Worm (Caenorhabditis elegans) whole organism, L3 larva: Measurements from ENCODE around the gene nemp-1.

Experiments
- ZK546.5 ChIP-seq: sonication (generic microtip); optimal IDR thresholded peaks from 2 replicates; lab custom pipeline; 2017; ENCODE audit warnings: missing biosample characterization, missing genetic modification characterization
- aly-2 ChIP-seq: fragments of 150-350 bp; optimal IDR thresholded peaks from 2 replicates; lab custom pipeline; 2014; ENCODE audit warnings: missing biosample characterization, missing genetic modification characterization
- ceh-16 ChIP-seq: sonication (generic microtip); optimal IDR thresholded peaks from 2 replicates; lab custom pipeline; 2017; ENCODE audit warnings: missing biosample characterization, missing genetic modification characterization
- ceh-82 ChIP-seq: fragments of 150-350 bp; optimal IDR thresholded peaks from 2 replicates; lab custom pipeline; 2014; ENCODE audit warnings: missing biosample characterization, missing genetic modification characterization
- daf-12 ChIP-seq: fragments of 150-350 bp; optimal IDR thresholded peaks from 2 replicates; lab custom pipeline; 2014; ENCODE audit warnings: missing biosample characterization, missing genetic modification reagents, missing genetic modification characterization
- elt-1 ChIP-seq: fragments of 150-350 bp; optimal IDR thresholded peaks from 2 replicates; lab custom pipeline; 2014; ENCODE audit warnings: missing biosample characterization, missing genetic modification characterization
- elt-2 ChIP-seq: sonication (generic microtip); optimal IDR thresholded peaks from 2 replicates; lab custom pipeline; 2016; ENCODE audit warnings: missing genetic modification reagents, mild to moderate bottlenecking, missing genetic modification characterization, missing compliant biosample characterization
- elt-3 ChIP-seq, 3 experiments: fragments of 150-350 bp in 1 of 3; sonication (generic microtip) in 2 of 3; optimal IDR thresholded peaks; 2 replicates in 2 of 3; 4 replicates in 1 of 3; lab custom pipeline; 2014 to 2017; ENCODE audit warnings: missing biosample characterization in 3 of 3, missing genetic modification characterization in 3 of 3
- eor-1 ChIP-seq, 2 experiments: fragments of 150-350 bp; optimal IDR thresholded peaks; 2 replicates each; lab custom pipeline; 2014 to 2018; ENCODE audit warnings: missing biosample characterization in 2 of 2, missing genetic modification characterization in 2 of 2
- fkh-10 ChIP-seq: sonication (generic microtip); optimal IDR thresholded peaks from 2 replicates; lab custom pipeline; 2017; ENCODE audit warnings: missing biosample characterization, missing genetic modification reagents, missing genetic modification characterization
- fos-1 ChIP-seq: fragments of 150-350 bp; optimal IDR thresholded peaks from 2 replicates; lab custom pipeline; 2014; ENCODE audit warnings: missing biosample characterization, missing genetic modification characterization
- hmg-11 ChIP-seq: sonication (generic microtip); optimal IDR thresholded peaks from 2 replicates; lab custom pipeline; 2016; ENCODE audit warnings: missing genetic modification characterization, missing compliant biosample characterization
- jun-1 ChIP-seq: fragments of 150-350 bp; optimal IDR thresholded peaks from 2 replicates; lab custom pipeline; 2014; ENCODE audit warnings: missing biosample characterization, missing genetic modification reagents, missing genetic modification characterization
- lin-15B ChIP-seq: fragments of 150-350 bp; optimal IDR thresholded peaks from 2 replicates; lab custom pipeline; 2014; ENCODE audit warnings: missing biosample characterization, missing genetic modification characterization
- lin-39 ChIP-seq: fragments of 150-350 bp; optimal IDR thresholded peaks from 2 replicates; lab custom pipeline; 2018; ENCODE audit warnings: missing biosample characterization, missing genetic modification reagents, missing genetic modification characterization
- lsy-12 ChIP-seq: sonication (generic microtip); optimal IDR thresholded peaks from 2 replicates; lab custom pipeline; 2016; ENCODE audit warnings: mild to moderate bottlenecking, missing genetic modification characterization, missing compliant biosample characterization
- mdl-1 ChIP-seq: fragments of 150-350 bp; optimal IDR thresholded peaks from 2 replicates; lab custom pipeline; 2014; ENCODE audit warnings: missing biosample characterization, missing genetic modification characterization
- nfya-1 ChIP-seq: sonication (generic microtip); optimal IDR thresholded peaks from 2 replicates; lab custom pipeline; 2017; ENCODE audit warnings: missing genetic modification characterization, mild to moderate bottlenecking, missing compliant biosample characterization, antibody characterized with exemption, moderate library complexity; ENCODE audit not compliant: insufficient read depth
- nhr-11 ChIP-seq: fragments of 150-350 bp; optimal IDR thresholded peaks from 2 replicates; lab custom pipeline; 2014; ENCODE audit warnings: missing biosample characterization, missing genetic modification characterization
- nhr-12 ChIP-seq: fragments of 150-350 bp; optimal IDR thresholded peaks from 2 replicates; lab custom pipeline; 2014; ENCODE audit warnings: missing biosample characterization, missing genetic modification characterization
- nhr-23 ChIP-seq: fragments of 150-350 bp; optimal IDR thresholded peaks from 2 replicates; lab custom pipeline; 2014; ENCODE audit warnings: missing biosample characterization, missing genetic modification reagents, missing genetic modification characterization
- nhr-237 ChIP-seq: fragments of 150-350 bp; optimal IDR thresholded peaks from 2 replicates; lab custom pipeline; 2014; ENCODE audit warnings: missing biosample characterization, missing genetic modification characterization
- nhr-25 ChIP-seq: sonication (generic microtip); optimal IDR thresholded peaks from 2 replicates; lab custom pipeline; 2017; ENCODE audit warnings: missing biosample characterization, missing genetic modification characterization
- nhr-28 ChIP-seq: fragments of 150-350 bp; optimal IDR thresholded peaks from 2 replicates; lab custom pipeline; 2014; ENCODE audit warnings: missing biosample characterization, missing genetic modification characterization
- nhr-43 ChIP-seq: sonication (generic microtip); optimal IDR thresholded peaks from 2 replicates; lab custom pipeline; 2016; ENCODE audit warnings: mild to moderate bottlenecking, missing genetic modification characterization, missing compliant biosample characterization; ENCODE audit not compliant: poor library complexity, severe bottlenecking
- nhr-67 ChIP-seq: fragments of 150-350 bp; optimal IDR thresholded peaks from 2 replicates; lab custom pipeline; 2014; ENCODE audit warnings: missing biosample characterization, missing genetic modification characterization
- nhr-76 ChIP-seq: fragments of 150-350 bp; sonication (generic microtip); optimal IDR thresholded peaks from 5 replicates; lab custom pipeline; 2014; ENCODE audit warnings: missing biosample characterization, missing genetic modification characterization
- nhr-77 ChIP-seq: fragments of 150-350 bp; optimal IDR thresholded peaks from 2 replicates; lab custom pipeline; 2014; ENCODE audit warnings: missing biosample characterization, missing genetic modification characterization
- pqm-1 ChIP-seq: fragments of 150-350 bp; optimal IDR thresholded peaks from 2 replicates; lab custom pipeline; 2017; ENCODE audit warnings: missing biosample characterization, missing genetic modification characterization, inconsistent platforms
- sea-2 ChIP-seq: fragments of 150-350 bp; sonication (generic microtip); optimal IDR thresholded peaks from 4 replicates; lab custom pipeline; 2014; ENCODE audit warnings: missing biosample characterization, missing genetic modification reagents, missing genetic modification characterization
- snpc-4 ChIP-seq: fragments of 150-350 bp; optimal IDR thresholded peaks from 2 replicates; lab custom pipeline; 2014; ENCODE audit warnings: missing biosample characterization, missing genetic modification characterization
- tbx-2 ChIP-seq: sonication (generic microtip); optimal IDR thresholded peaks from 2 replicates; lab custom pipeline; 2016; ENCODE audit warnings: mild to moderate bottlenecking, missing genetic modification characterization, missing compliant biosample characterization
- unc-62 ChIP-seq: fragments of 150-350 bp; sonication (generic microtip); optimal IDR thresholded peaks from 4 replicates; lab custom pipeline; 2014; ENCODE audit warnings: missing biosample characterization, missing genetic modification reagents, missing genetic modification characterization
- zag-1 ChIP-seq: fragments of 150-350 bp; optimal IDR thresholded peaks from 2 replicates; lab custom pipeline; 2014; ENCODE audit warnings: missing biosample characterization, missing genetic modification characterization
- ztf-4 ChIP-seq: fragments of 150-350 bp; optimal IDR thresholded peaks from 2 replicates; lab custom pipeline; 2014; ENCODE audit warnings: missing biosample characterization, missing genetic modification characterization

Gene nemp-1

DNA sequence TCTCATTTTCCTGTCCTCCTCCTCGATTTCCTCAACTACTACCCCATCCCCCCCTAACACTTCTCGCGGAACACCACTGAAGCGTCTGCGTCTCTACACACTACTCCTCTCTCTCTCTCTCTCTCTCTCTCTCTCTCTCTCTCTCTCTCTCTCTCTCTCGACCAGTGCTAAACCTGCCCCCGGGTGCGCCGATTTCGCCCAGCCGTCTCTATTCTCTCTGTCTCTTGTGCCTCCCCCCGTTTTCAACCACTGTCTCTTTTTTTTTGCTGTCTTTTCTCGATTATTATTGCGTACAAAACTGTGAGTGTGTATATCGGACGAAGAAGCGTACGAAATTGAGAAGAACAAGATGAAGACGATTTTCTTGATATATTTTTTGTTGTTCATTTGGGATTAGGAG, 39.1 kb upstream of the nemp-1 start (continued):
- TF ChIP-seq nhr-77 (no peak), aly-2 (tag; lab: Kevin White, UChicago) (no peak), lin-39 (tag; lab: Kevin White, UChicago) (peak; percentile 81), pqm-1 (tag; lab: Kevin White, UChicago) (no peak), tbx-2 (tag; lab: Kevin White, UChicago) (no peak), nhr-12 (tag; lab: Kevin White, UChicago) (no peak), ztf-4 (no peak), lin-15B (tag; lab: Kevin White, UChicago) (peak; percentile 32), elt-3 (tag; optimal IDR thresholded peaks at IDR 0.05; lab: Kevin White, UChicago) (no peak)

DNA sequence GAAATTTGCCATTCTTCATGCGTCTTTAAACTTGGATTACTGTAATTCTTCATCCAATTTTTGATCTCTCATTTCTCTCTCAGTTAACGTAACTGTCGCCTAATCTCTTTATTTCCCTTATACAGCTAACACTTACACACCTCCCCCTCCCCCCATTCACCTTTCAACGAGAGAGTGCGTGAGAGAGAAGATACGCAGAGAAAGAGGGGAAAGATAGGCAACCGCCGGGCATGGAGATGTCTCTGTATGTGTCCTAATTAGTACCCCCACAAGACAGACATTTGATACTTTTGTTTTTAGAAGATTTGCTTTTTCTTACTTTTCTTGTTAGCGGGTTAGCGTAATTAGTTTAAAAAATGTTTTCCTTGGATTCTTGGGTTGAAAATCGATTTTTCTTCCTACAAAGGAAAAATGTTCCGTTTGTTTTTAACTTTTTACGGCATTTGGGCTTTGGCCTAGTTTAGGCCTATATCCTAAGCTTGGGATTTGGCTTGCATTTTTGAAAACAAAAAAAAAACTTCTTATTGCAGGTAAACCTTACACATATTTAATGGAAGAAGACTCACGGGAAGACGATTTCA, 37.7 kb upstream of the nemp-1 start, which contains the start of gene affl-2:
Gene affl-2 (plus strand): TSS at position 531 of the 581 bp plus-strand sequence.
- TF ChIP-seq ceh-82 (tag; lab: Kevin White, UChicago) (no peak), nhr-67 (tag; lab: Kevin White, UChicago) (no peak), ZK546.5 (no peak), nhr-23 (tag; lab: Kevin White, UChicago) (peak; percentile 63), elt-1 (no peak), jun-1 (tag; lab: Kevin White, UChicago) (no peak), ceh-16 (tag; lab: Kevin White, UChicago) (no peak), elt-2 (tag; lab: Kevin White, UChicago) (no peak), eor-1 (tag; optimal IDR thresholded peaks at IDR 0.05; lab: Kevin White, UChicago) (no peak), nhr-25 (tag; lab: Kevin White, UChicago) (peak; percentile 47), nhr-43 (no peak), fos-1 (tag; lab: Kevin White, UChicago) (no peak), unc-62 (no peak), lin-15B (tag; lab: Kevin White, UChicago) (no peak), nhr-28 (tag; lab: Kevin White, UChicago) (no peak), daf-12 (tag; lab: Kevin White, UChicago) (no peak), nhr-237 (tag; lab: Kevin White, UChicago) (no peak), nhr-76 (tag; lab: Kevin White, UChicago) (no peak), mdl-1 (tag; lab: Kevin White, UChicago) (no peak), nhr-11 (tag; lab: Kevin White, UChicago) (no peak), fkh-10 (no peak), pqm-1 (tag; lab: Kevin White, UChicago) (no peak), sea-2 (GFP tag; lab: Kevin White, UChicago) (peak; percentile 8), lsy-12 (tag; lab: Kevin White, UChicago) (no peak), elt-3 (tag; optimal IDR thresholded peaks at IDR 0.05; lab: Kevin White, UChicago) (no peak), hmg-11 (tag; lab: Kevin White, UChicago) (peak; percentile 40), snpc-4 (no peak), zag-1 (tag; lab: Kevin White, UChicago) (no peak)

DNA sequence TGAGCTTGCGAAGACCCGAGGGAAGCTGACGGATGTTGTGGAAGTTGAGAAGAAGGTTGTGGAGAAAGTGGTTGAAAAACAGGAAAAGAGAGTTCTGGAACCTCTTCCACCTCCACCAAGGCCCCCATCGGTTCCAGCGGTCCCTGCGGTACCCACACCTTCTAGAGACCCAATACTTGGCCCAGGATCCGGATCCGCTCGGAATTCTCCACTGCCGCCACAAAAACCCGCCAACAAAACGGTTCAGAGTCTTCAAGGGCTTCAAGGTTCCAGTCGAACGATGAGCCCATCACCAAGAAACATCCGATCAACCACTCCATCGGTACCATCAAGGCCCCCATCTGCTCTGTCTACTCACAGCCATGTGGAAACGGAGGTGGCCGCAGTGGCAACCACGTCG, 35.1 kb upstream of the nemp-1 start:
- TF ChIP-seq eor-1 (tag; optimal IDR thresholded peaks at IDR 0.05; lab: Kevin White, UChicago) (no peak), nfya-1 (tag; lab: Kevin White, UChicago) (no peak), nhr-76 (tag; lab: Kevin White, UChicago) (no peak), pqm-1 (tag; lab: Kevin White, UChicago) (no peak), hmg-11 (tag; lab: Kevin White, UChicago) (no peak)

DNA sequence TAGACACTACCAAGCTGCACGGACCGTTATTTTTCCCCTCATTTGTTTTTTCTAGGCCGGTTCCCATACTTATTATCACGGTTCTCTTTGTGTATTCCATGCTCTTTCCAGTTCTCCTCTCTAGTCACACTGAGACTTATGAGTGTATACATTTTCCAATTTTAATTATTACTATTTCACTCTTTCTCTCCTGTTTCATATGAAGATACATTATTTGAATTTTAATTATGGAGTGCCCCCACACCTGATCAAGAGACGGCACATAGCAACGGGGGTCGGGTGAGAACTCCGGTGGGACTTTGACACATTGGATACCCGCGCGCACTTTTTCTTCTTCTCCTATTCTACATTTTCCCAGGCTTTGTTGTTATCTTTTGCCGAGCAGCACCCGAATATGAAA, 32.2 kb upstream of the nemp-1 start, which contains the start of gene affl-1:
Gene affl-1 (plus strand): TSS at position 301 of the 400 bp plus-strand sequence.
- TF ChIP-seq fkh-10: no peak
- TF ChIP-seq lin-15B (tag; lab: Kevin White, UChicago): no peak
- TF ChIP-seq, all 47 proteins: peak for 0
